Fruit fly (Drosophila melanogaster) whole organism, pupa: ENCODE measurements around the gene CG3337.

Source experiments
- CG10348 ChIP-seq: fragments of 200-800 bp; sonication (Bioruptor generic); IDR thresholded peaks from 2 replicates; pipeline ENCODE4 v1.3.6; 2022; ENCODE audit warnings: missing biosample characterization, missing genetic modification characterization
- CG12605 ChIP-seq: fragments of 200-800 bp; sonication (Bioruptor generic); IDR thresholded peaks from 2 replicates; pipeline ENCODE4 v1.3.6; 2022; ENCODE audit warnings: missing biosample characterization, missing genetic modification characterization
- CG13204 ChIP-seq: fragments of 200-800 bp; sonication (Bioruptor generic); optimal IDR thresholded peaks from 2 replicates; lab custom pipeline; 2018; ENCODE audit warnings: missing biosample characterization, mild to moderate bottlenecking, missing genetic modification characterization, moderate library complexity
- CG14655 ChIP-seq: fragments of 200-800 bp; sonication (Bioruptor generic); optimal IDR thresholded peaks from 3 replicates; lab custom pipeline; 2017; ENCODE audit warnings: mild to moderate bottlenecking, missing biosample characterization, missing genetic modification reagents, missing genetic modification characterization
- CG15710 ChIP-seq: fragments of 200-800 bp; sonication (Bioruptor generic); optimal IDR thresholded peaks from 2 replicates; lab custom pipeline; 2018; ENCODE audit warnings: missing biosample characterization, mild to moderate bottlenecking, missing genetic modification characterization, moderate library complexity
- CG17806 ChIP-seq: fragments of 200-800 bp; sonication (Bioruptor generic); optimal IDR thresholded peaks from 2 replicates; lab custom pipeline; 2018; ENCODE audit warnings: missing biosample characterization, mild to moderate bottlenecking, missing genetic modification characterization, moderate library complexity
- CG32121 ChIP-seq: fragments of 200-800 bp; sonication (Bioruptor generic); IDR thresholded peaks from 2 replicates; pipeline ENCODE4 v1.3.6; 2022; ENCODE audit warnings: missing biosample characterization, missing genetic modification characterization
- CG34367 ChIP-seq: fragments of 200-800 bp; sonication (Bioruptor generic); optimal IDR thresholded peaks from 2 replicates; lab custom pipeline; 2018; ENCODE audit warnings: missing biosample characterization, mild to moderate bottlenecking, missing genetic modification characterization
- CG4496 ChIP-seq: fragments of 200-800 bp; sonication (Bioruptor generic); IDR thresholded peaks from 3 replicates; pipeline ENCODE4 v1.3.6; 2022; ENCODE audit warnings: missing biosample characterization, missing genetic modification characterization
- CG8159 ChIP-seq: fragments of 200-800 bp; sonication (Bioruptor generic); optimal IDR thresholded peaks from 3 replicates; lab custom pipeline; 2018; ENCODE audit warnings: missing biosample characterization, mild to moderate bottlenecking, missing genetic modification characterization, moderate library complexity
- CG8301 ChIP-seq: fragments of 200-800 bp; sonication (Bioruptor generic); optimal IDR thresholded peaks from 2 replicates; lab custom pipeline; 2018; ENCODE audit warnings: missing biosample characterization, mild to moderate bottlenecking, missing genetic modification characterization
- CG9948 ChIP-seq: fragments of 200-800 bp; sonication (Bioruptor generic); optimal IDR thresholded peaks from 2 replicates; lab custom pipeline; 2018; ENCODE audit warnings: missing biosample characterization, mild to moderate bottlenecking, missing genetic modification characterization, moderate library complexity
- D1 ChIP-seq: fragments of 200-800 bp; sonication (Bioruptor generic); optimal IDR thresholded peaks from 2 replicates; lab custom pipeline; 2018; ENCODE audit warnings: missing biosample characterization, mild to moderate bottlenecking, missing genetic modification characterization, moderate library complexity
- EcR ChIP-seq: fragments of 200-800 bp; sonication (Bioruptor generic); optimal IDR thresholded peaks from 3 replicates; lab custom pipeline; 2019; ENCODE audit warnings: missing biosample characterization, missing genetic modification characterization, mild to moderate bottlenecking, moderate library complexity, missing genetic modification reagents
- Ets98B ChIP-seq: fragments of 200-800 bp; sonication (Bioruptor generic); IDR thresholded peaks from 2 replicates; pipeline ENCODE4 v1.3.6; 2022; ENCODE audit warnings: missing biosample characterization, missing genetic modification characterization
- Pif1A ChIP-seq: fragments of 200-800 bp; sonication (Bioruptor generic); optimal IDR thresholded peaks from 3 replicates; lab custom pipeline; 2016; ENCODE audit warnings: missing biosample characterization, missing genetic modification characterization
- Pif1B ChIP-seq: fragments of 200-800 bp; sonication (Bioruptor generic); optimal IDR thresholded peaks from 3 replicates; lab custom pipeline; 2016; ENCODE audit warnings: missing biosample characterization, missing genetic modification characterization
- Snoo ChIP-seq: fragments of 200-800 bp; sonication (Bioruptor generic); optimal IDR thresholded peaks from 3 replicates; lab custom pipeline; 2017; ENCODE audit warnings: missing biosample characterization, mild to moderate bottlenecking, missing genetic modification characterization, inconsistent platforms
- fd96Ca ChIP-seq: fragments of 200-800 bp; sonication (Bioruptor generic); IDR thresholded peaks from 3 replicates; pipeline ENCODE4 v1.3.6; 2022; ENCODE audit warnings: missing biosample characterization, missing genetic modification characterization
- gl ChIP-seq: fragments of 200-800 bp; sonication (Bioruptor generic); optimal IDR thresholded peaks from 2 replicates; lab custom pipeline; 2018; ENCODE audit warnings: missing biosample characterization, mild to moderate bottlenecking, missing genetic modification characterization
- rn ChIP-seq: fragments of 200-800 bp; sonication (Bioruptor generic); IDR thresholded peaks from 2 replicates; pipeline ENCODE4 v1.3.6; 2022; ENCODE audit warnings: missing biosample characterization, missing genetic modification characterization

CG3337 gene

DNA sequence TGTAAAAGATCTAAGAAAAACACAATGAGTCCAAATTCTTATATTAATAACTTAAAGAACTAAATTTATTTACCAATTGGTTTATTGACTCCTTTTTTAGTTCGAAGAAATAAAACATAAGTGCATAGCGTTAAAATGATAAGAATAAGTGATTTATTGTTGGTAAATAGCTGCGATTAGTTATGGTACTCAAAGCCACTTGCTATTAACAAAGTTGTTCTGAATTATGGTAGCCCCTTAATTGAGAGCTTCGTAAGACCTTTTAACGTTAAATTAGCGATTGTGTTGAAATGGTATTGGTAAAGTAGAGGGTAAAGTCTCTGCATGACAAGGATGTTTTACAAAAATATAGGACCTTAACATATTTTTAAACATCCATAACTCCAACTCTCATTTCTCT lies 22.5 kb upstream of the CG3337 start:
- TF ChIP-seq CG12605 (GFP tag; lab: Robert Waterston, UW) (no peak), Pif1B (GFP tag; lab: Kevin White, UChicago) (no peak), CG32121 (GFP tag; lab: Robert Waterston, UW) (no peak), Pif1A (GFP tag; lab: Kevin White, UChicago) (no peak), D1 (no peak), CG13204 (no peak), CG14655 (GFP tag; lab: Kevin White, UChicago) (no peak), EcR (no peak), CG4496 (GFP tag; lab: Robert Waterston, UW) (no peak), CG10348 (GFP tag; lab: Robert Waterston, UW) (no peak)

DNA sequence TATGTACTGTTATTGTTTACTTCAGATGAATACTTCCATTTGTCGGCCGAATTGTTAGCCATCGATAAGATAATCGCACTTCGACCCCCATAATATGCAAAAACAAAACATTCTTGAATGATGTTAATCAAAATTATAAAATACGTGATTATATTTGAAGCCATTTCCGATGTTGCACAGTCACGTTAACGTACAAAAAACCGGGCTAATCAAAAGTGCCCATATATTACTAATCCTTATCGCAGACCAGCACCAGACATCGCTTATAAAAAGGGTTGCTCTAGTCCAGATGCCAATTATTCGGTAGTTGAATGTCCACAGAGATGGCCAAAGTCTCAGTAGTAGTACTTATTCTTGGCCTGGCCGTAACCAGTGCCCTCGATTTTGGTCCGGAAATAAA lies 18.9 kb upstream of the CG3337 start, which contains the start of gene CG5892:
CG5892 (plus strand) TSS at position 301 of the 400 bp plus-strand sequence.
- TF ChIP-seq CG4496 (GFP tag; lab: Robert Waterston, UW) (no peak), CG32121 (GFP tag; lab: Robert Waterston, UW) (no peak), Snoo (tag; lab: Kevin White, UChicago) (no peak), EcR (no peak), CG15710 (no peak)
- TF ChIP-seq, all 21 proteins: peak for 0

DNA sequence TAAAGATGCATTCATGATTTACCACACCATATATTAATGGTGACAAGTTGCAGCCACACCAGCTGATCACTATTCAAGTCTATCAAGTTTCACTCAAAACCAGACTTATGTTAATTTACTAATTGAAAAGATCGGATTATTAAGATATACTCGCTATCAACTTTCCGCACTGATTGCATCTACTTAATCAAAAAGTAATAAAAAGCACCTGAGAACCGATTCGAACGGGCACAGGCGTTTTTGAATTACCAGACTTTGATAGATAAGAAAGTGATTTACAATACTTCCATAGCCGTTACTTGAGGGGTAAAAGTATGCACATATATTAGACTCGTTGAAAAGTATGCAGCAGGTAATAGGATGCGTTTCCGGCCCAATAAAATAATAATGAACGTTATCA lies 17.9 kb upstream of the CG3337 start:
- TF ChIP-seq CG14655 (GFP tag; lab: Kevin White, UChicago) (no peak), CG32121 (GFP tag; lab: Robert Waterston, UW) (no peak), Ets98B (GFP tag; lab: Robert Waterston, UW) (no peak), CG4496 (GFP tag; lab: Robert Waterston, UW) (no peak), EcR (no peak), CG9948 (tag; lab: Kevin White, UChicago) (no peak), D1 (no peak), Pif1A (GFP tag; lab: Kevin White, UChicago) (no peak), CG34367 (tag; lab: Kevin White, UChicago) (no peak), gl (tag; lab: Kevin White, UChicago) (no peak), Snoo (tag; lab: Kevin White, UChicago) (no peak), CG17806 (no peak), CG12605 (GFP tag; lab: Robert Waterston, UW) (no peak), CG13204 (no peak), CG8301 (no peak), CG10348 (GFP tag; lab: Robert Waterston, UW) (no peak), CG15710 (no peak)

DNA sequence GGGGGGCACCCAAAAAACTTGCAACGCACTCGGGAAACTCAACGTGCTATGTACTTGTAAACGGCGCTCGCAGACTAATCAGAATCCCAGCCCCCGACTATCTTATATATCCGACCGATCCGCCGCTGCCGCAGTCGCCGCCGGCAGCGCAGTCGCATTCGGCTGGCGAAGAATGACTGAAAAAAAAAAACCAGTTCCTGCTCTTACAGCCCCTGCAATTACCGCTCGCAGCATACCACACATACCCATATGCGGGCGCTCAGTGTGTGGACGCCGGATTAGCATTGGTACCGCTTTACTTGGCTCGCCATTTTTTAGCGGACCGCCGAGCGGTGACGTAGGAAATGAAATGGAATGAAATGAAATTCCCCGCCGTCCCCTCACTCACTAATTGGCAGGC lies 13.7 kb upstream of the CG3337 start, which contains the start of gene e:
e (minus strand) TSS at position 79 of the 400 bp plus-strand sequence.
- no peak for TF ChIP-seq rn (GFP tag; lab: Robert Waterston, UW)
- peak; percentile 39; the same call in 1 of the 3 replicates for TF ChIP-seq CG4496 (GFP tag; lab: Robert Waterston, UW)
- TF ChIP-seq CG13204 = peak; percentile 79
- TF ChIP-seq CG32121 (GFP tag; lab: Robert Waterston, UW) = no peak
- no peak for TF ChIP-seq CG17806
- TF ChIP-seq fd96Ca (GFP tag; lab: Robert Waterston, UW) = no peak
- no peak for TF ChIP-seq EcR
- TF ChIP-seq Pif1B (GFP tag; lab: Kevin White, UChicago) = no peak
- no peak for TF ChIP-seq CG9948 (tag; lab: Kevin White, UChicago)
- no peak for TF ChIP-seq CG15710
- no peak for TF ChIP-seq CG12605 (GFP tag; lab: Robert Waterston, UW)

DNA sequence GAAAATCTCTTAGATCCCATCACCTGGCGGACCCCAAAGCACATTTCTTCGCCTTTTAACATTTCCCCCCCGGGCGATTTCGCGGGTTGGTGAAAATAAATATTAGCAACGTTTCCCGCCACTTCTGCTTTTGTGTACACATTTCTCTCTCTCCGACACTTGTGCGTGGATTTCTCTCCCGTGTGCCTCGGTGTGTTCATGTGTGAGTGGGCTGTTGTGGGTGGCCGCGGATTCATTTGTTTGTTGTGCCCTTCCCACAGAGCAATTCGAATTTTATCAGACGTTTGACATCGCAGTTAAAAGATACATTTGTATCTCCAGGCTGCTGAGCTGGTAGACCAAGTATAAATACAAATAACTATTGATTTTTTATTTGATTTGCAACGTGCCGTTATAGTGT lies 846 bp upstream of the CG3337 start:
- no peak for TF ChIP-seq Pif1B (GFP tag; lab: Kevin White, UChicago)
- TF ChIP-seq CG32121 (GFP tag; lab: Robert Waterston, UW) = peak; percentile 71
- peak; percentile 50 for TF ChIP-seq Snoo (tag; lab: Kevin White, UChicago)
- no peak for TF ChIP-seq CG15710
- no peak for TF ChIP-seq gl (tag; lab: Kevin White, UChicago)
- TF ChIP-seq CG8159 (tag; lab: Kevin White, UChicago) = no peak
- no peak for TF ChIP-seq EcR
- TF ChIP-seq CG10348 (GFP tag; lab: Robert Waterston, UW) = no peak
- no peak for TF ChIP-seq CG14655 (GFP tag; lab: Kevin White, UChicago)
- peak; percentile 34; the same call in 1 of the 2 replicates for TF ChIP-seq CG12605 (GFP tag; lab: Robert Waterston, UW)
- TF ChIP-seq Ets98B (GFP tag; lab: Robert Waterston, UW) = peak; percentile 83
- peak; percentile 52; the same call in 2 of the 3 replicates for TF ChIP-seq CG4496 (GFP tag; lab: Robert Waterston, UW)
- TF ChIP-seq CG34367 (tag; lab: Kevin White, UChicago) = no peak
- TF ChIP-seq D1 = no peak
- TF ChIP-seq CG8301 = peak; percentile 43
- TF ChIP-seq Pif1A (GFP tag; lab: Kevin White, UChicago) = no peak
- no peak for TF ChIP-seq CG9948 (tag; lab: Kevin White, UChicago)
- TF ChIP-seq fd96Ca (GFP tag; lab: Robert Waterston, UW) = peak; percentile 83
- no peak for TF ChIP-seq rn (GFP tag; lab: Robert Waterston, UW)
- peak; percentile 21 for TF ChIP-seq CG13204
- no peak for TF ChIP-seq CG17806

DNA sequence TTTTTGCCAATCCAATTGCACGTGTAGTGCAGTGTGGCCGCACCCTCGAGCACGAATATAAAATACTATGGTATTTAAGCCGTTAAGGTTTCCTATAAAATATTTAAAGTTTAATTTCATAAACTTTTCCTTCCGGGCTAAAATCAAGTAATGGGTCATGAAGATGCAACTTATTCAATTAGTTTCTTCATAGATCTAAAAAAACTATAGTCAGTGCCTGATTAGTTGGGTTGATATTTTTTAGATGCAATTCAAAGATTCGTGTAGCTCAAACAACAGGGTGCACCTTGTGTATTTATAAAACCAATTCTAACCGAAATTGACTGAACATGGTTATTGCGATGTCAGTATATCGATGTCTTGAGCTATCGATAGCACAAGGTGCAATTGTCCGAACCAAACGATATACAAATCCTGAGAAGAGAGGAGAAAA lies 4.6 kb downstream of the CG3337 start, which contains the start of the genes Smyd5 and Oga:
Smyd5 (minus strand) TSS at position 59 of the 433 bp plus-strand sequence.
Oga (plus strand) TSS at position 345 of the 433 bp plus-strand sequence.
- no peak for TF ChIP-seq rn (GFP tag; lab: Robert Waterston, UW)
- TF ChIP-seq CG15710 = peak; percentile 8
- no peak for TF ChIP-seq CG17806
- TF ChIP-seq Snoo (tag; lab: Kevin White, UChicago) = peak; percentile 0
- TF ChIP-seq D1 = no peak
- TF ChIP-seq CG4496 (GFP tag; lab: Robert Waterston, UW) = 0 out of 3 replicates have a peak, but pooled peaks have one; percentile 26
- TF ChIP-seq EcR = no peak
